Fruit fly (Drosophila melanogaster) whole organism, embryonic: ENCODE measurements around the gene Sk2.

Experiments
- Abd-B ChIP-seq: fragments of 200-800 bp; sonication (Bioruptor generic); optimal IDR thresholded peaks from 2 replicates; lab custom pipeline; 2018; ENCODE audit warnings: missing biosample characterization, mild to moderate bottlenecking, missing genetic modification characterization, moderate library complexity
- B-H1 ChIP-seq: fragments of 200-800 bp; sonication (Bioruptor generic); IDR thresholded peaks from 3 replicates; pipeline ENCODE4 v1.3.6; 2022; ENCODE audit warnings: missing biosample characterization, missing genetic modification characterization
- BtbVII ChIP-seq: fragments of 200-800 bp; sonication (Bioruptor generic); optimal IDR thresholded peaks from 3 replicates; lab custom pipeline; 2017; ENCODE audit warnings: missing biosample characterization, mild to moderate bottlenecking, missing genetic modification characterization
- CG11696 ChIP-seq: fragments of 200-800 bp; sonication (Bioruptor generic); IDR thresholded peaks from 2 replicates; pipeline ENCODE4 v1.3.6; 2022; ENCODE audit warnings: missing biosample characterization, missing genetic modification characterization
- CG12219 ChIP-seq: fragments of 200-800 bp; sonication (Bioruptor generic); optimal IDR thresholded peaks from 3 replicates; lab custom pipeline; 2018; ENCODE audit warnings: missing biosample characterization, mild to moderate bottlenecking, missing genetic modification characterization
- CG1233 ChIP-seq: fragments of 200-800 bp; sonication (Bioruptor generic); optimal IDR thresholded peaks from 4 replicates; lab custom pipeline; 2018; ENCODE audit warnings: missing biosample characterization, mild to moderate bottlenecking, missing genetic modification characterization
- CG12744 ChIP-seq: fragments of 200-800 bp; sonication (Bioruptor generic); optimal IDR thresholded peaks from 2 replicates; lab custom pipeline; 2016; ENCODE audit warnings: missing biosample characterization, missing genetic modification characterization
- CG14441 ChIP-seq: fragments of 200-800 bp; sonication (Bioruptor generic); IDR thresholded peaks from 2 replicates; pipeline ENCODE4 v1.3.6; 2022; ENCODE audit warnings: missing biosample characterization, missing genetic modification characterization
- CG14667 ChIP-seq: fragments of 200-800 bp; sonication (Bioruptor generic); IDR thresholded peaks from 2 replicates; pipeline ENCODE4 v1.3.6; 2022; ENCODE audit warnings: missing biosample characterization, missing genetic modification characterization
- CG17359 ChIP-seq: fragments of 200-800 bp; sonication (Bioruptor generic); optimal IDR thresholded peaks from 3 replicates; lab custom pipeline; 2018; ENCODE audit warnings: missing biosample characterization, mild to moderate bottlenecking, missing genetic modification characterization, moderate library complexity
- CG30403 ChIP-seq: fragments of 200-800 bp; sonication (Bioruptor generic); optimal IDR thresholded peaks from 3 replicates; lab custom pipeline; 2016; ENCODE audit warnings: missing biosample characterization, missing genetic modification characterization
- CG3995 ChIP-seq: fragments of 200-800 bp; sonication (Bioruptor generic); optimal IDR thresholded peaks from 3 replicates; lab custom pipeline; 2016; ENCODE audit warnings: missing biosample characterization, missing genetic modification characterization
- CG8359 ChIP-seq: fragments of 200-800 bp; sonication (Bioruptor generic); optimal IDR thresholded peaks from 2 replicates; lab custom pipeline; 2017; ENCODE audit warnings: missing biosample characterization, mild to moderate bottlenecking, missing genetic modification characterization, borderline replicate concordance
- CG8924 ChIP-seq: fragments of 200-800 bp; optimal IDR thresholded peaks from 3 replicates; lab custom pipeline; 2019; ENCODE audit warnings: missing biosample characterization, mild to moderate bottlenecking, missing genetic modification characterization, moderate library complexity
- Camta ChIP-seq: fragments of 200-800 bp; sonication (Bioruptor generic); optimal IDR thresholded peaks from 2 replicates; lab custom pipeline; 2016; ENCODE audit warnings: missing biosample characterization, missing genetic modification characterization
- Dfd ChIP-seq, 2 experiments: fragments of >200 bp; optimal IDR thresholded peaks; 2 replicates each; lab custom pipeline; 2017; ENCODE audit warnings: missing biosample characterization in 2 of 2, missing genetic modification characterization in 2 of 2
- Dip3 ChIP-seq: fragments of 200-800 bp; sonication (Bioruptor generic); optimal IDR thresholded peaks from 3 replicates; lab custom pipeline; 2016; ENCODE audit warnings: missing biosample characterization, missing genetic modification characterization
- Drgx ChIP-seq: fragments of 200-800 bp; sonication (Bioruptor generic); IDR thresholded peaks from 2 replicates; pipeline ENCODE4 v1.3.6; 2022; ENCODE audit warnings: missing biosample characterization, missing genetic modification characterization
- Ets65A ChIP-seq: fragments of 200-800 bp; sonication (Bioruptor generic); peaks from one replicate; lab custom pipeline; 2016; ENCODE audit warnings: missing biosample characterization, missing genetic modification characterization
- GATAe ChIP-seq: fragments of 200-800 bp; sonication (Bioruptor generic); conservative IDR thresholded peaks from 2 replicates; pipeline ENCODE4 v1.3.6; 2022; ENCODE audit warnings: missing biosample characterization, missing genetic modification characterization
- Gsc ChIP-seq: fragments of 200-800 bp; sonication (Bioruptor generic); IDR thresholded peaks from 2 replicates; pipeline ENCODE4 v1.3.6; 2022; ENCODE audit warnings: missing biosample characterization, missing genetic modification characterization
- HLHmδ ChIP-seq: fragments of 200-800 bp; sonication (Bioruptor generic); optimal IDR thresholded peaks from 2 replicates; lab custom pipeline; 2018; ENCODE audit warnings: missing biosample characterization, mild to moderate bottlenecking, missing genetic modification characterization, moderate library complexity
- Hr78 ChIP-seq, 2 experiments: fragments of 200-800 bp in 1 of 2; fragments of >200 bp in 1 of 2; sonication (Bioruptor generic) in 1 of 2; optimal IDR thresholded peaks; 2 replicates each; lab custom pipeline; 2017 to 2019; ENCODE audit warnings: missing biosample characterization in 2 of 2, missing genetic modification characterization in 2 of 2, mild to moderate bottlenecking in 1 of 2, moderate library complexity in 1 of 2
- Lim3 ChIP-seq: fragments of 200-800 bp; sonication (Bioruptor generic); IDR thresholded peaks from 2 replicates; pipeline ENCODE4 v1.3.6; 2022; ENCODE audit warnings: missing biosample characterization, missing genetic modification characterization
- Mrtf ChIP-seq: fragments of 200-800 bp; sonication (Bioruptor generic); IDR thresholded peaks from 3 replicates; pipeline ENCODE4 v1.3.6; 2022; ENCODE audit warnings: missing biosample characterization, missing genetic modification characterization
- NC2α ChIP-seq: fragments of 200-800 bp; sonication (Bioruptor generic); optimal IDR thresholded peaks from 2 replicates; lab custom pipeline; 2016; ENCODE audit warnings: missing biosample characterization, missing genetic modification characterization
- Ravus ChIP-seq: fragments of 200-800 bp; sonication (Bioruptor generic); IDR thresholded peaks from 2 replicates; pipeline ENCODE4 v1.3.6; 2022; ENCODE audit warnings: missing biosample characterization, missing genetic modification characterization
- Rfx ChIP-seq: fragments of 200-800 bp; sonication (Bioruptor generic); IDR thresholded peaks from 2 replicates; pipeline ENCODE4 v1.3.6; 2022; ENCODE audit warnings: missing biosample characterization, missing genetic modification characterization
- Stat92E ChIP-seq, 3 experiments: fragments of >200 bp in 2 of 3; fragments of 200-800 bp in 1 of 3; sonication (Bioruptor generic) in 1 of 3; optimal IDR thresholded peaks; 2 replicates each; lab custom pipeline; 2017 to 2019; ENCODE audit warnings: missing biosample characterization in 3 of 3, missing genetic modification characterization in 3 of 3, mild to moderate bottlenecking in 1 of 3, moderate library complexity in 1 of 3
- abd-A ChIP-seq: fragments of 200-800 bp; sonication (Bioruptor generic); optimal IDR thresholded peaks from 3 replicates; lab custom pipeline; 2019; ENCODE audit warnings: missing biosample characterization, mild to moderate bottlenecking, missing genetic modification characterization, moderate library complexity
- bcd ChIP-seq: fragments of 200-800 bp; sonication (Bioruptor generic); optimal IDR thresholded peaks from 2 replicates; lab custom pipeline; 2017; ENCODE audit warnings: missing biosample characterization, mild to moderate bottlenecking, missing genetic modification characterization
- ci ChIP-seq: fragments of 200-800 bp; sonication (Bioruptor generic); IDR thresholded peaks from 3 replicates; pipeline ENCODE4 v1.3.6; 2022; ENCODE audit warnings: missing biosample characterization, missing genetic modification characterization
- crp ChIP-seq, 2 experiments: fragments of 200-800 bp; sonication (Bioruptor generic); optimal IDR thresholded peaks; 2 replicates in 1 of 2; 3 replicates in 1 of 2; lab custom pipeline; 2017; ENCODE audit warnings: missing biosample characterization in 2 of 2, missing genetic modification characterization in 2 of 2, mild to moderate bottlenecking in 1 of 2, moderate library complexity in 1 of 2
- cwo ChIP-seq: fragments of 200-800 bp; sonication (Bioruptor generic); optimal IDR thresholded peaks from 3 replicates; lab custom pipeline; 2017; ENCODE audit warnings: missing biosample characterization, missing genetic modification characterization, mild to moderate bottlenecking, moderate library complexity, missing genetic modification reagents
- disco-r ChIP-seq: fragments of 200-800 bp; sonication (Bioruptor generic); optimal IDR thresholded peaks from 2 replicates; lab custom pipeline; 2016; ENCODE audit warnings: missing biosample characterization, missing genetic modification characterization
- dmrt11E ChIP-seq: fragments of 200-800 bp; sonication (Bioruptor generic); optimal IDR thresholded peaks from 3 replicates; lab custom pipeline; 2018; ENCODE audit warnings: missing biosample characterization, mild to moderate bottlenecking, missing genetic modification characterization, moderate library complexity
- en ChIP-seq: fragments of 200-800 bp; sonication (Bioruptor generic); optimal IDR thresholded peaks from 2 replicates; lab custom pipeline; 2016; ENCODE audit warnings: missing biosample characterization, missing genetic modification characterization
- fd96Cb ChIP-seq: fragments of 200-800 bp; sonication (Bioruptor generic); optimal IDR thresholded peaks from 2 replicates; lab custom pipeline; 2018; ENCODE audit warnings: missing biosample characterization, mild to moderate bottlenecking, missing genetic modification characterization, moderate library complexity
- gem ChIP-seq: fragments of 200-800 bp; sonication (Bioruptor generic); optimal IDR thresholded peaks from 2 replicates; lab custom pipeline; 2019; ENCODE audit warnings: missing biosample characterization, mild to moderate bottlenecking, missing genetic modification characterization, moderate library complexity
- ham ChIP-seq: fragments of 200-800 bp; sonication (Bioruptor generic); IDR thresholded peaks from 2 replicates; pipeline ENCODE4 v1.3.6; 2022; ENCODE audit warnings: missing biosample characterization, missing genetic modification characterization
- lov ChIP-seq, 2 experiments: fragments of 200-800 bp in 1 of 2; fragments of >200 bp in 1 of 2; sonication (Bioruptor generic) in 1 of 2; IDR thresholded peaks in 1 of 2; optimal IDR thresholded peaks in 1 of 2; 2 replicates in 1 of 2; 3 replicates in 1 of 2; pipeline versions ENCODE4 v1.3.6 to Lab custom; 2017 to 2022; ENCODE audit warnings: missing biosample characterization in 1 of 2, missing genetic modification characterization in 1 of 2
- luna ChIP-seq: fragments of 200-800 bp; sonication (Bioruptor generic); optimal IDR thresholded peaks from 2 replicates; lab custom pipeline; 2016; ENCODE audit warnings: missing biosample characterization, missing genetic modification characterization
- nerfin-1 ChIP-seq: fragments of 200-800 bp; sonication (Bioruptor generic); optimal IDR thresholded peaks from 3 replicates; lab custom pipeline; 2019; ENCODE audit warnings: missing biosample characterization, mild to moderate bottlenecking, missing genetic modification characterization, moderate library complexity
- pan ChIP-seq, 4 experiments: fragments of >200 bp in 3 of 4; fragments of 200-800 bp in 1 of 4; sonication (Bioruptor generic) in 1 of 4; optimal IDR thresholded peaks in 3 of 4; IDR thresholded peaks in 1 of 4; 2 replicates each; pipeline versions ENCODE4 v1.3.6 to Lab custom; 2017 to 2022; ENCODE audit warnings: missing biosample characterization in 2 of 4, missing genetic modification characterization in 2 of 4, mixed read lengths in 1 of 4
- pb ChIP-seq: fragments of 200-800 bp; sonication (Bioruptor generic); optimal IDR thresholded peaks from 3 replicates; lab custom pipeline; 2016; ENCODE audit warnings: missing biosample characterization, missing genetic modification characterization
- pho ChIP-seq: fragments of 200-800 bp; sonication (Bioruptor generic); optimal IDR thresholded peaks from 2 replicates; lab custom pipeline; 2016; ENCODE audit warnings: missing biosample characterization, missing genetic modification characterization
- psq ChIP-seq: fragments of 200-800 bp; sonication (Bioruptor generic); optimal IDR thresholded peaks from 2 replicates; lab custom pipeline; 2017; ENCODE audit warnings: missing biosample characterization, missing genetic modification characterization
- stc ChIP-seq: fragments of 200-800 bp; sonication (Bioruptor generic); IDR thresholded peaks from 2 replicates; pipeline ENCODE4 v1.3.6; 2022; ENCODE audit warnings: missing biosample characterization, missing genetic modification characterization
- tna ChIP-seq: fragments of 200-800 bp; sonication (Bioruptor generic); IDR thresholded peaks from 2 replicates; pipeline ENCODE4 v1.3.6; 2022; ENCODE audit warnings: missing biosample characterization, missing genetic modification characterization; ENCODE audit not compliant: partially characterized antibody

The Sk2 gene

dm6 chr3L:3045256-3045743, 1.6 kb upstream of the Sk2 start (continued):
- no peak for TF ChIP-seq ham (GFP tag; lab: Robert Waterston, UW)
- TF ChIP-seq CG11696, result peak; percentile 70
- TF ChIP-seq disco-r (GFP tag; lab: Kevin White, UChicago), result no peak
- TF ChIP-seq CG8359 (GFP tag; lab: Kevin White, UChicago), result peak; percentile 16
- TF ChIP-seq fd96Cb (tag; lab: Kevin White, UChicago), result peak; percentile 38
- TF ChIP-seq CG14667, result no peak
- TF ChIP-seq ci (GFP tag; lab: Robert Waterston, UW), result no peak
- TF ChIP-seq CG12219 (GFP tag; lab: Kevin White, UChicago), result no peak
- no peak for TF ChIP-seq NC2α (GFP tag; lab: Kevin White, UChicago)
- TF ChIP-seq dmrt11E (tag; lab: Kevin White, UChicago), result peak; percentile 28
- no peak for TF ChIP-seq Lim3 (GFP tag; lab: Robert Waterston, UW)
- no peak for TF ChIP-seq abd-A (tag; lab: Kevin White, UChicago)
- peak; percentile 65; the same call in 1 of the 2 replicates for TF ChIP-seq Drgx (GFP tag; lab: Robert Waterston, UW)
- no peak for TF ChIP-seq Dfd (GFP tag; optimal IDR thresholded peaks at IDR 0.05; lab: Kevin White, UChicago)
- TF ChIP-seq Dip3 (GFP tag; lab: Kevin White, UChicago), result no peak
- no peak for TF ChIP-seq psq (GFP tag; lab: Kevin White, UChicago)
- no peak for TF ChIP-seq Stat92E (GFP tag; optimal IDR thresholded peaks at IDR 0.05; lab: Kevin White, UChicago)
- peak; percentile 35 for TF ChIP-seq CG1233
- TF ChIP-seq pho (GFP tag; lab: Kevin White, UChicago), result no peak
- no peak for TF ChIP-seq en (GFP tag; lab: Kevin White, UChicago)
- peak; percentile 27; the same call in 1 of the 2 replicates for TF ChIP-seq CG14441
- TF ChIP-seq gem (tag; lab: Kevin White, UChicago), result peak; percentile 67
- peak; percentile 29; the same call in 1 of the 2 replicates for TF ChIP-seq stc (GFP tag; lab: Robert Waterston, UW)
- TF ChIP-seq Camta, result no peak
- TF ChIP-seq B-H1 (GFP tag; lab: Robert Waterston, UW), result no peak
- TF ChIP-seq bcd, result peak; percentile 47
- TF ChIP-seq CG17359 (tag; lab: Kevin White, UChicago), result peak; percentile 57
- no peak for TF ChIP-seq luna (GFP tag; lab: Kevin White, UChicago)
- no peak for TF ChIP-seq Ets65A (GFP tag; lab: Kevin White, UChicago)
- no peak for TF ChIP-seq CG12744 (GFP tag; lab: Kevin White, UChicago)
- TF ChIP-seq Ravus, result no peak
- TF ChIP-seq Mrtf, result no peak
- TF ChIP-seq pan (optimal IDR thresholded peaks at IDR 0.05; lab: Kevin White, UChicago), result no peak
- TF ChIP-seq pan (GFP tag; optimal IDR thresholded peaks at IDR 0.05 in 1 of 2, IDR thresholded peaks at IDR 0.05 in 1 of 2), result peak in 1 of 2 experiments; percentile 60
- no peak for TF ChIP-seq GATAe
- no peak for TF ChIP-seq Gsc
- TF ChIP-seq BtbVII (GFP tag; lab: Kevin White, UChicago), result peak; percentile 1
- peak; percentile 36 for TF ChIP-seq Abd-B (GFP tag; lab: Kevin White, UChicago)
- no peak for TF ChIP-seq tna (GFP tag; lab: Robert Waterston, UW)
- peak; percentile 56; the same call in 1 of the 2 replicates for TF ChIP-seq Rfx (GFP tag; lab: Robert Waterston, UW)
- no peak for TF ChIP-seq lov (optimal IDR thresholded peaks at IDR 0.05; lab: Kevin White, UChicago)
- TF ChIP-seq lov (GFP tag; IDR thresholded peaks at IDR 0.05; lab: Robert Waterston, UW), result no peak
- TF ChIP-seq CG30403 (GFP tag; lab: Kevin White, UChicago), result peak; percentile 27
- TF ChIP-seq cwo (GFP tag; lab: Kevin White, UChicago), result peak; percentile 20
- TF ChIP-seq Hr78 (GFP tag; optimal IDR thresholded peaks at IDR 0.05; lab: Kevin White, UChicago), result no peak
- TF ChIP-seq CG3995, result no peak
- TF ChIP-seq pb, result no peak
- no peak for TF ChIP-seq nerfin-1 (tag; lab: Kevin White, UChicago)
- no peak for TF ChIP-seq HLHmδ
- peak; percentile 52 for TF ChIP-seq CG8924 (tag; lab: Kevin White, UChicago)
- no peak for TF ChIP-seq crp (GFP tag; optimal IDR thresholded peaks at IDR 0.05; lab: Kevin White, UChicago)
